Worm (Caenorhabditis elegans): Measurements from ENCODE around the gene M110.10.

The M110.10 gene

ce11 chrII:8190455-8190854 is 23.8 kb downstream of the M110.10 start, which contains the start of gene T05C12.8:
T05C12.8 (minus strand) TSS chrII:8190555.
- TF ChIP-seq hmbx-1 (tag; optimal IDR thresholded peaks at IDR 0.05), result no peak
- TF ChIP-seq hmg-4 (GFP tag; optimal IDR thresholded peaks at IDR 0.05), result no peak
- TF ChIP-seq ets-7 (tag; optimal IDR thresholded peaks at IDR 0.05), result no peak
- TF ChIP-seq hnd-1 (tag; optimal IDR thresholded peaks at IDR 0.05), result no peak
- no peak for TF ChIP-seq B0310.2 (tag; optimal IDR thresholded peaks at IDR 0.05)
- TF ChIP-seq pes-1 (GFP tag; IDR thresholded peaks at IDR 0.05), result no peak
- no peak for TF ChIP-seq flt-1 (GFP tag; IDR thresholded peaks at IDR 0.05)
- no peak for TF ChIP-seq scrt-1 (GFP tag; IDR thresholded peaks at IDR 0.05)

ce11 chrII:8187516-8187915 is 26.8 kb downstream of the M110.10 start:
- TF ChIP-seq flt-1 (GFP tag; IDR thresholded peaks at IDR 0.05) (no peak), hmbx-1 (tag; optimal IDR thresholded peaks at IDR 0.05) (no peak), hnd-1 (tag; optimal IDR thresholded peaks at IDR 0.05) (no peak), ceh-36 (tag; optimal IDR thresholded peaks at IDR 0.05) (no peak), tbx-11 (GFP tag; IDR thresholded peaks at IDR 0.05) (no peak), ama-1 (optimal IDR thresholded peaks at IDR 0.05) (no peak), scrt-1 (GFP tag; IDR thresholded peaks at IDR 0.05) (no peak), tra-4 (tag; optimal IDR thresholded peaks at IDR 0.05) (no peak), B0310.2 (tag; optimal IDR thresholded peaks at IDR 0.05) (no peak), hmg-4 (GFP tag; optimal IDR thresholded peaks at IDR 0.05) (no peak), aly-1 (tag; optimal IDR thresholded peaks at IDR 0.05) (no peak), F13C5.2 (tag; optimal IDR thresholded peaks at IDR 0.05) (no peak), ceh-13 (GFP tag; optimal IDR thresholded peaks at IDR 0.05) (no peak), ets-7 (tag; optimal IDR thresholded peaks at IDR 0.05) (no peak), pes-1 (GFP tag; IDR thresholded peaks at IDR 0.05) (no peak), tbx-37 (GFP tag; conservative IDR thresholded peaks at IDR 0.05) (no peak)

- peak; percentile 48; the same call in 1 of the 2 replicates for TF ChIP-seq flt-1 (GFP tag; IDR thresholded peaks at IDR 0.05)
- no peak for TF ChIP-seq hnd-1 (tag; optimal IDR thresholded peaks at IDR 0.05)
- peak; percentile 31 for TF ChIP-seq hmg-4 (GFP tag; optimal IDR thresholded peaks at IDR 0.05)
- peak; percentile 85 for TF ChIP-seq F13C5.2 (tag; optimal IDR thresholded peaks at IDR 0.05)
These were observed 29.2 kb downstream of the M110.10 start, which contains the start of the genes mig-5 and cct-1 for ce11 chrII:8185016-8185493. mig-5 (minus strand) TSS chrII:8185023. cct-1 (plus strand) TSS chrII:8185443.

ce11 chrII:8181437-8181836 is 32.8 kb downstream of the M110.10 start, which contains the start of gene dylt-3:
dylt-3 (plus strand) TSS chrII:8181737.
- TF ChIP-seq tbx-37 (GFP tag; conservative IDR thresholded peaks at IDR 0.05) (no peak), ceh-13 (GFP tag; optimal IDR thresholded peaks at IDR 0.05) (no peak), hmg-4 (GFP tag; optimal IDR thresholded peaks at IDR 0.05) (no peak), pes-1 (GFP tag; IDR thresholded peaks at IDR 0.05) (no peak), flt-1 (GFP tag; IDR thresholded peaks at IDR 0.05) (no peak), ama-1 (optimal IDR thresholded peaks at IDR 0.05) (no peak), tbx-11 (GFP tag; IDR thresholded peaks at IDR 0.05) (no peak)

ce11 chrII:8180281-8180680 is 34.0 kb downstream of the M110.10 start, which contains the start of gene T05C12.4:
T05C12.4 (minus strand) TSS chrII:8180381.
- no peak for TF ChIP-seq scrt-1 (GFP tag; IDR thresholded peaks at IDR 0.05)
- TF ChIP-seq tbx-37 (GFP tag; conservative IDR thresholded peaks at IDR 0.05), result no peak
- TF ChIP-seq ets-7 (tag; optimal IDR thresholded peaks at IDR 0.05), result no peak
- TF ChIP-seq aly-1 (tag; optimal IDR thresholded peaks at IDR 0.05), result no peak
- TF ChIP-seq ceh-36 (tag; optimal IDR thresholded peaks at IDR 0.05), result no peak
- TF ChIP-seq flt-1 (GFP tag; IDR thresholded peaks at IDR 0.05), result no peak
- no peak for TF ChIP-seq ceh-13 (GFP tag; optimal IDR thresholded peaks at IDR 0.05)
- TF ChIP-seq F13C5.2 (tag; optimal IDR thresholded peaks at IDR 0.05), result no peak
- no peak for TF ChIP-seq hmbx-1 (tag; optimal IDR thresholded peaks at IDR 0.05)
- no peak for TF ChIP-seq hnd-1 (tag; optimal IDR thresholded peaks at IDR 0.05)
- TF ChIP-seq ama-1 (optimal IDR thresholded peaks at IDR 0.05), result no peak
- no peak for TF ChIP-seq pes-1 (GFP tag; IDR thresholded peaks at IDR 0.05)
- no peak for TF ChIP-seq tbx-11 (GFP tag; IDR thresholded peaks at IDR 0.05)
- no peak for TF ChIP-seq sea-1 (GFP tag; conservative IDR thresholded peaks at IDR 0.05)
- TF ChIP-seq B0310.2 (tag; optimal IDR thresholded peaks at IDR 0.05), result no peak
- no peak for TF ChIP-seq tra-4 (tag; optimal IDR thresholded peaks at IDR 0.05)
- TF ChIP-seq hmg-4 (GFP tag; optimal IDR thresholded peaks at IDR 0.05), result no peak

- TF ChIP-seq tra-4 (tag; optimal IDR thresholded peaks at IDR 0.05), result no peak
- no peak for TF ChIP-seq B0310.2 (tag; optimal IDR thresholded peaks at IDR 0.05)
- TF ChIP-seq F13C5.2 (tag; optimal IDR thresholded peaks at IDR 0.05), result no peak
- TF ChIP-seq hmg-4 (GFP tag; optimal IDR thresholded peaks at IDR 0.05), result no peak
- no peak for TF ChIP-seq scrt-1 (GFP tag; IDR thresholded peaks at IDR 0.05)
- TF ChIP-seq tbx-11 (GFP tag; IDR thresholded peaks at IDR 0.05), result no peak
- no peak for TF ChIP-seq sea-1 (GFP tag; conservative IDR thresholded peaks at IDR 0.05)
- TF ChIP-seq flt-1 (GFP tag; IDR thresholded peaks at IDR 0.05), result no peak
- TF ChIP-seq hnd-1 (tag; optimal IDR thresholded peaks at IDR 0.05), result no peak
- TF ChIP-seq ets-7 (tag; optimal IDR thresholded peaks at IDR 0.05), result no peak
- no peak for TF ChIP-seq aly-1 (tag; optimal IDR thresholded peaks at IDR 0.05)
- TF ChIP-seq pes-1 (GFP tag; IDR thresholded peaks at IDR 0.05), result no peak
These were observed 35.7 kb downstream of the M110.10 start for ce11 chrII:8178614-8179013.

ce11 chrII:8177095-8177494 is 37.2 kb downstream of the M110.10 start, which contains the start of gene acr-14:
acr-14 (minus strand) TSS chrII:8177195.
- TF ChIP-seq tbx-37 (GFP tag; conservative IDR thresholded peaks at IDR 0.05) (no peak), ets-7 (tag; optimal IDR thresholded peaks at IDR 0.05) (no peak), pes-1 (GFP tag; IDR thresholded peaks at IDR 0.05) (no peak), tra-4 (tag; optimal IDR thresholded peaks at IDR 0.05) (no peak), hnd-1 (tag; optimal IDR thresholded peaks at IDR 0.05) (no peak), sea-1 (GFP tag; conservative IDR thresholded peaks at IDR 0.05) (no peak), ceh-36 (tag; optimal IDR thresholded peaks at IDR 0.05) (no peak), aly-1 (tag; optimal IDR thresholded peaks at IDR 0.05) (no peak), scrt-1 (GFP tag; IDR thresholded peaks at IDR 0.05) (no peak), hmbx-1 (tag; optimal IDR thresholded peaks at IDR 0.05) (no peak), flt-1 (GFP tag; IDR thresholded peaks at IDR 0.05) (no peak), B0310.2 (tag; optimal IDR thresholded peaks at IDR 0.05) (no peak), ceh-13 (GFP tag; optimal IDR thresholded peaks at IDR 0.05) (no peak), hmg-4 (GFP tag; optimal IDR thresholded peaks at IDR 0.05) (no peak)
